Fruit fly (Drosophila melanogaster): ENCODE data around the gene SdicA.

Gene SdicA

DNA sequence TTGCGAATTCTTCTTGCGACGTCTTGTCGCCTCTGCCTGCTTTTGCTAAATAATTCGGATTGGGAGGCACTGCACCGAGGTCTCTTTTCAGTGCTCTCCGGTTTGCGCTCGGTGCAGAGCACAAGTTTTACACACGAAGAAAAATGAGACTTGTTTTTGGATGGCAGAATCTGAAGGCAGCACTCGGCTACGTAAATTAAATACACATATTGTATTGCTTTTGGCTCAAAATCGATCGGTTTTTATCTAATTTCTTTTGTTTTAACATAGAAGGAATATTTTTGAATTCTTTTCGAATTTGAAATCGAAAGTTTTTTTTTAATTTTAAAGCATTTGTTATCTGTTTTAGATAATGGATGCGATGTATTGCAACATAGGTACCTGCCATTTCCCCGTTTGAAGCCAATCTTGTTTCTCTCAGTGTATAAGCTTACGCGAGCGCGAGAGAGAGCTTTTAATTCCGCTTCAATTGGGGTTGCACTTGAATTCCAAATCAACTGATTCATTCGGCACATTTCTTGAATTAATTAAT, 28.2 kb downstream of the SdicA start, which contains the start of gene AnxB10 (continued):
- TF ChIP-seq Aef1 (GFP tag; IDR thresholded peaks at IDR 0.05): peak; percentile 47; the same call in 2 of the 3 replicates
- peak; percentile 51; the same call in 1 of the 3 replicates for TF ChIP-seq so (GFP tag; IDR thresholded peaks at IDR 0.05)
- TF ChIP-seq Antp (GFP tag; optimal IDR thresholded peaks at IDR 0.05): no peak
- no peak for TF ChIP-seq D (optimal IDR thresholded peaks at IDR 0.05)
- peak; percentile 49 for TF ChIP-seq D (GFP tag; optimal IDR thresholded peaks at IDR 0.05)
- TF ChIP-seq Fer3 (tag; optimal IDR thresholded peaks at IDR 0.05): peak; percentile 58
- peak; percentile 49 for TF ChIP-seq grau (tag; optimal IDR thresholded peaks at IDR 0.05)
- peak; percentile 58 for TF ChIP-seq row (GFP tag; IDR thresholded peaks at IDR 0.05)
- no peak for TF ChIP-seq Doc3 (GFP tag; IDR thresholded peaks at IDR 0.05; ENCODE audit: partially characterized antibody)
- peak; percentile 84 for TF ChIP-seq Med (GFP tag)
- TF ChIP-seq Six4 (GFP tag; optimal IDR thresholded peaks at IDR 0.05): peak; percentile 61
- 0 out of 4 replicates have a peak, but pooled peaks have one; percentile 20 for TF ChIP-seq Gug (GFP tag; IDR thresholded peaks at IDR 0.05)
- TF ChIP-seq wek (GFP tag; optimal IDR thresholded peaks at IDR 0.05): no peak
- peak; percentile 14 for TF ChIP-seq CG10274 (GFP tag; optimal IDR thresholded peaks at IDR 0.05)
- TF ChIP-seq tx (GFP tag; optimal IDR thresholded peaks at IDR 0.05): no peak
- TF ChIP-seq Atf3 (GFP tag; optimal IDR thresholded peaks at IDR 0.05): peak; percentile 2
- TF ChIP-seq Sox102F (GFP tag; optimal IDR thresholded peaks at IDR 0.05): peak; percentile 71
- peak; percentile 79 for TF ChIP-seq CG2678 (tag; optimal IDR thresholded peaks at IDR 0.05)
- TF ChIP-seq CG2120 (GFP tag; optimal IDR thresholded peaks at IDR 0.05): peak; percentile 40
- TF ChIP-seq fd3F (GFP tag; optimal IDR thresholded peaks at IDR 0.05): no peak
- TF ChIP-seq NC2α (GFP tag; optimal IDR thresholded peaks at IDR 0.05): no peak
- no peak for TF ChIP-seq crc (GFP tag; optimal IDR thresholded peaks at IDR 0.05)
- TF ChIP-seq Deaf1 (tag; optimal IDR thresholded peaks at IDR 0.05): peak; percentile 42
- peak; percentile 14 for TF ChIP-seq tup (GFP tag; optimal IDR thresholded peaks at IDR 0.05)
- peak; percentile 36 for TF ChIP-seq PHDP (tag; optimal IDR thresholded peaks at IDR 0.05)
- peak; percentile 36 for TF ChIP-seq HLH54F (GFP tag; optimal IDR thresholded peaks at IDR 0.05)
- TF ChIP-seq Nf-YB (GFP tag; optimal IDR thresholded peaks at IDR 0.05): peak; percentile 11
- peak; percentile 57; the same call in 1 of the 2 replicates for TF ChIP-seq Xrp1 (GFP tag; IDR thresholded peaks at IDR 0.05)
- TF ChIP-seq unpg (GFP tag; optimal IDR thresholded peaks at IDR 0.05): peak; percentile 29
- no peak for TF ChIP-seq GATAe (GFP tag; conservative IDR thresholded peaks at IDR 0.05)
- no peak for TF ChIP-seq CG4617 (GFP tag; optimal IDR thresholded peaks at IDR 0.05; ENCODE audit: borderline replicate concordance)
- TF ChIP-seq YL-1 (GFP tag; optimal IDR thresholded peaks at IDR 0.05): no peak
- peak; percentile 47 for TF ChIP-seq CG8944 (GFP tag; optimal IDR thresholded peaks at IDR 0.05)
- peak; percentile 58 for TF ChIP-seq CG17829 (tag; optimal IDR thresholded peaks at IDR 0.05)
- TF ChIP-seq CG1792 (GFP tag; optimal IDR thresholded peaks at IDR 0.05): peak; percentile 76
- peak; percentile 67 for TF ChIP-seq nmo (GFP tag; optimal IDR thresholded peaks at IDR 0.05)
- TF ChIP-seq az2 (GFP tag; optimal IDR thresholded peaks at IDR 0.05): peak; percentile 59
- TF ChIP-seq CG17359 (tag; optimal IDR thresholded peaks at IDR 0.05): peak; percentile 57
- TF ChIP-seq Pdp1 (GFP tag; optimal IDR thresholded peaks at IDR 0.05): peak; percentile 37 to 58
- TF ChIP-seq CG4404 (GFP tag; IDR thresholded peaks at IDR 0.05): 0 out of 2 replicates have a peak, but pooled peaks have one; percentile 28
- TF ChIP-seq lmd (GFP tag; IDR thresholded peaks at IDR 0.05): peak; percentile 51
- TF ChIP-seq mld (GFP tag; IDR thresholded peaks at IDR 0.05; ENCODE audit: partially characterized antibody): no peak
- peak; percentile 82 for TF ChIP-seq Sox100B (GFP tag; optimal IDR thresholded peaks at IDR 0.05)
- TF ChIP-seq CG8359 (GFP tag; optimal IDR thresholded peaks at IDR 0.05; ENCODE audit: borderline replicate concordance): no peak
- TF ChIP-seq CG8924 (tag; optimal IDR thresholded peaks at IDR 0.05): peak; percentile 49
- TF ChIP-seq prd (optimal IDR thresholded peaks at IDR 0.05): no peak
- peak; percentile 44; the same call in 2 of the 3 replicates for TF ChIP-seq prd (GFP tag; IDR thresholded peaks at IDR 0.05)
- TF ChIP-seq her (GFP tag; optimal IDR thresholded peaks at IDR 0.05): no peak
- peak; percentile 60 for TF ChIP-seq CG6854 (GFP tag; optimal IDR thresholded peaks at IDR 0.05)
- peak; percentile 77 for TF ChIP-seq Meics (GFP tag; optimal IDR thresholded peaks at IDR 0.05)

Data from whole organism, embryonic.